Fruit fly (Drosophila melanogaster) whole organism, embryonic: ENCODE measurements around the gene CG6168.

Experiments
- Awh ChIP-seq: fragments of 200-800 bp; sonication (Bioruptor generic); IDR thresholded peaks from 2 replicates; pipeline ENCODE4, ENCODE4 v1.3.6; 2022; ENCODE audit warnings: missing biosample characterization, missing genetic modification characterization
- Bteb2 ChIP-seq: fragments of 200-800 bp; sonication (Bioruptor generic); optimal IDR thresholded peaks from 2 replicates; lab custom pipeline; 2016; ENCODE audit warnings: missing biosample characterization, missing genetic modification characterization
- CG11085 ChIP-seq: fragments of 200-800 bp; sonication (Bioruptor generic); IDR thresholded peaks from 2 replicates; pipeline ENCODE4 v1.3.6; 2022; ENCODE audit warnings: missing biosample characterization, missing genetic modification characterization
- CG13894 ChIP-seq: fragments of 200-800 bp; sonication (Bioruptor generic); optimal IDR thresholded peaks from 3 replicates; lab custom pipeline; 2018; ENCODE audit warnings: missing biosample characterization, mild to moderate bottlenecking, missing genetic modification characterization, moderate library complexity
- CG17385 ChIP-seq: fragments of 200-800 bp; sonication (Bioruptor generic); optimal IDR thresholded peaks from 3 replicates; lab custom pipeline; 2018; ENCODE audit warnings: missing biosample characterization, mild to moderate bottlenecking, missing genetic modification characterization
- CG9932 ChIP-seq: fragments of 200-800 bp; sonication (Bioruptor generic); IDR thresholded peaks from 2 replicates; pipeline ENCODE4 v1.3.6; 2022; ENCODE audit warnings: missing biosample characterization, missing genetic modification characterization
- CHES-1-like ChIP-seq: fragments of 200-800 bp; sonication (Bioruptor generic); optimal IDR thresholded peaks from 2 replicates; lab custom pipeline; 2016; ENCODE audit warnings: missing biosample characterization, missing genetic modification characterization
- her ChIP-seq: fragments of 200-800 bp; sonication (Bioruptor generic); optimal IDR thresholded peaks from 2 replicates; lab custom pipeline; 2016; ENCODE audit warnings: missing biosample characterization, missing genetic modification characterization
- peb ChIP-seq: fragments of 200-800 bp; sonication (Bioruptor generic); IDR thresholded peaks from 2 replicates; pipeline ENCODE4 v1.3.6; 2022; ENCODE audit warnings: missing biosample characterization, missing genetic modification characterization
- ttk ChIP-seq: fragments of 200-800 bp; sonication (Bioruptor generic); IDR thresholded peaks from 2 replicates; pipeline ENCODE4 v2.1.2; 2022; ENCODE audit warnings: missing biosample characterization, missing genetic modification characterization

dm6 chr3L:11289130-11289716 is 32.3 kb downstream of the CG6168 start:
- TF ChIP-seq CG11085 (GFP tag; lab: Robert Waterston, UW) (no peak), CG17385 (GFP tag; lab: Kevin White, UChicago) (no peak), peb (no peak), CHES-1-like (no peak), CG13894 (tag; lab: Kevin White, UChicago) (no peak), Bteb2 (GFP tag; lab: Kevin White, UChicago) (no peak), CG9932 (GFP tag; lab: Robert Waterston, UW) (no peak), her (GFP tag; lab: Kevin White, UChicago) (no peak), Awh (GFP tag; lab: Robert Waterston, UW) (no peak), ttk (GFP tag; lab: Robert Waterston, UW) (no peak)
